Worm (Caenorhabditis elegans) whole organism, L2 larva: ENCODE data around the gene spe-51.

Experiments
- C34F6.9 ChIP-seq: fragments of 150-350 bp; optimal IDR thresholded peaks from 2 replicates; lab custom pipeline; 2014; ENCODE audit warnings: missing biosample characterization, missing genetic modification characterization
- F13H6.1 ChIP-seq: sonication (generic microtip); optimal IDR thresholded peaks from 2 replicates; lab custom pipeline; 2016; ENCODE audit warnings: missing genetic modification characterization, missing compliant biosample characterization
- R02D3.7 ChIP-seq: fragments of 150-350 bp; optimal IDR thresholded peaks from 2 replicates; lab custom pipeline; 2014; ENCODE audit warnings: missing biosample characterization, missing genetic modification characterization
- Y55F3AM.14 ChIP-seq: fragments of 200-800 bp; sonication (Bioruptor generic); optimal IDR thresholded peaks from 2 replicates; lab custom pipeline; 2018; ENCODE audit warnings: mild to moderate bottlenecking, missing genetic modification characterization, missing compliant biosample characterization
- ZK546.5 ChIP-seq: sonication (generic microtip); optimal IDR thresholded peaks from 2 replicates; lab custom pipeline; 2017; ENCODE audit warnings: missing biosample characterization, missing genetic modification characterization
- aly-2 ChIP-seq: fragments of 150-350 bp; optimal IDR thresholded peaks from 2 replicates; lab custom pipeline; 2014; ENCODE audit warnings: missing biosample characterization, missing genetic modification characterization
- blmp-1 ChIP-seq: sonication (generic microtip); optimal IDR thresholded peaks from 2 replicates; lab custom pipeline; 2017; ENCODE audit warnings: missing genetic modification characterization, mild to moderate bottlenecking, missing compliant biosample characterization, antibody characterized with exemption, moderate library complexity; ENCODE audit not compliant: insufficient read depth
- ceh-16 ChIP-seq: fragments of 150-350 bp; optimal IDR thresholded peaks from 2 replicates; lab custom pipeline; 2014; ENCODE audit warnings: missing biosample characterization, missing genetic modification characterization
- ceh-82 ChIP-seq: fragments of 150-350 bp; optimal IDR thresholded peaks from 2 replicates; lab custom pipeline; 2014; ENCODE audit warnings: missing biosample characterization, missing genetic modification characterization
- crh-2 ChIP-seq: sonication (generic microtip); optimal IDR thresholded peaks from 2 replicates; lab custom pipeline; 2017; ENCODE audit warnings: missing biosample characterization, missing genetic modification characterization
- elt-3 ChIP-seq: sonication (generic microtip); optimal IDR thresholded peaks from 2 replicates; lab custom pipeline; 2017; ENCODE audit warnings: missing biosample characterization, missing genetic modification characterization
- fos-1 ChIP-seq: fragments of 150-350 bp; optimal IDR thresholded peaks from 2 replicates; lab custom pipeline; 2014; ENCODE audit warnings: missing biosample characterization, missing genetic modification characterization
- gmeb-1 ChIP-seq: fragments of 150-350 bp; optimal IDR thresholded peaks from 2 replicates; lab custom pipeline; 2014; ENCODE audit warnings: missing biosample characterization, missing genetic modification characterization
- lin-11 ChIP-seq: fragments of 150-350 bp; sonication (generic microtip); optimal IDR thresholded peaks from 2 replicates; lab custom pipeline; 2014; ENCODE audit warnings: missing biosample characterization, missing genetic modification characterization, inconsistent platforms, mixed read lengths
- lin-13 ChIP-seq: fragments of 150-350 bp; optimal IDR thresholded peaks from 2 replicates; lab custom pipeline; 2014; ENCODE audit warnings: missing biosample characterization, missing genetic modification reagents, missing genetic modification characterization
- lsy-2 ChIP-seq, 2 experiments: fragments of 150-350 bp in 1 of 2; sonication (generic microtip) in 1 of 2; optimal IDR thresholded peaks; 2 replicates each; lab custom pipeline; 2014 to 2017; ENCODE audit warnings: missing biosample characterization in 2 of 2, missing genetic modification characterization in 2 of 2
- mab-5 ChIP-seq: fragments of 150-350 bp; optimal IDR thresholded peaks from 2 replicates; lab custom pipeline; 2014; ENCODE audit warnings: missing biosample characterization, missing genetic modification characterization
- mbf-1 ChIP-seq: sonication (generic microtip); optimal IDR thresholded peaks from 2 replicates; lab custom pipeline; 2017; ENCODE audit warnings: missing biosample characterization, missing genetic modification characterization
- mdl-1 ChIP-seq, 2 experiments: fragments of 150-350 bp in 1 of 2; sonication (generic microtip) in 1 of 2; optimal IDR thresholded peaks; 2 replicates each; lab custom pipeline; 2017; ENCODE audit warnings: missing biosample characterization in 2 of 2, missing genetic modification characterization in 2 of 2
- nhr-10 ChIP-seq: sonication (generic microtip); optimal IDR thresholded peaks from 2 replicates; lab custom pipeline; 2017; ENCODE audit warnings: missing biosample characterization, missing genetic modification characterization
- nhr-11 ChIP-seq: fragments of 150-350 bp; optimal IDR thresholded peaks from 2 replicates; lab custom pipeline; 2014; ENCODE audit warnings: missing biosample characterization, missing genetic modification characterization
- nhr-129 ChIP-seq: fragments of 150-350 bp; optimal IDR thresholded peaks from 2 replicates; lab custom pipeline; 2014; ENCODE audit warnings: missing biosample characterization, missing genetic modification characterization
- nhr-21 ChIP-seq: fragments of 150-350 bp; optimal IDR thresholded peaks from 2 replicates; lab custom pipeline; 2014; ENCODE audit warnings: missing biosample characterization, missing genetic modification characterization
- nhr-23 ChIP-seq: fragments of 150-350 bp; optimal IDR thresholded peaks from 2 replicates; lab custom pipeline; 2014; ENCODE audit warnings: missing biosample characterization, missing genetic modification reagents, missing genetic modification characterization
- nhr-237 ChIP-seq: fragments of 150-350 bp; optimal IDR thresholded peaks from 2 replicates; lab custom pipeline; 2014; ENCODE audit warnings: missing biosample characterization, missing genetic modification characterization
- nhr-25 ChIP-seq: fragments of 150-350 bp; sonication (generic microtip); optimal IDR thresholded peaks from 3 replicates; lab custom pipeline; 2014; ENCODE audit warnings: missing biosample characterization, missing genetic modification characterization
- nhr-77 ChIP-seq: fragments of 150-350 bp; optimal IDR thresholded peaks from 2 replicates; lab custom pipeline; 2014; ENCODE audit warnings: missing biosample characterization, missing genetic modification characterization
- peb-1 ChIP-seq: fragments of 150-350 bp; optimal IDR thresholded peaks from 2 replicates; lab custom pipeline; 2014; ENCODE audit warnings: missing biosample characterization, missing genetic modification characterization
- sma-3 ChIP-seq: sonication (generic microtip); optimal IDR thresholded peaks from 2 replicates; lab custom pipeline; 2016; ENCODE audit warnings: missing genetic modification reagents, missing genetic modification characterization, missing compliant biosample characterization
- sma-9 ChIP-seq, 2 experiments: fragments of 150-350 bp in 1 of 2; sonication (generic microtip) in 1 of 2; optimal IDR thresholded peaks; 2 replicates each; lab custom pipeline; 2014 to 2016; ENCODE audit warnings: missing genetic modification characterization in 2 of 2, mild to moderate bottlenecking in 1 of 2, missing biosample characterization in 1 of 2, missing compliant biosample characterization in 1 of 2, missing genetic modification reagents in 1 of 2, moderate library complexity in 1 of 2
- unc-39 ChIP-seq: fragments of 150-350 bp; optimal IDR thresholded peaks from 2 replicates; lab custom pipeline; 2014; ENCODE audit warnings: missing biosample characterization, missing genetic modification characterization
- unc-55 ChIP-seq: fragments of 150-350 bp; sonication (generic microtip); optimal IDR thresholded peaks from 3 replicates; lab custom pipeline; 2014; ENCODE audit warnings: missing biosample characterization, missing genetic modification reagents, missing genetic modification characterization
- unc-62 ChIP-seq: fragments of 150-350 bp; optimal IDR thresholded peaks from 2 replicates; lab custom pipeline; 2014; ENCODE audit warnings: missing biosample characterization, missing genetic modification reagents, missing genetic modification characterization
- zag-1 ChIP-seq: fragments of 150-350 bp; optimal IDR thresholded peaks from 2 replicates; lab custom pipeline; 2014; ENCODE audit warnings: missing biosample characterization, missing genetic modification characterization
- ztf-4 ChIP-seq: fragments of 150-350 bp; optimal IDR thresholded peaks from 2 replicates; lab custom pipeline; 2014; ENCODE audit warnings: missing biosample characterization, missing genetic modification characterization

spe-51 gene

ce11 chrIV:4686898-4687297, 5.7 kb upstream of the spe-51 start:
- TF ChIP-seq mbf-1 (no peak), ZK546.5 (tag; lab: Kevin White, UChicago) (no peak), unc-39 (tag; lab: Kevin White, UChicago) (no peak), R02D3.7 (no peak), elt-3 (tag; lab: Kevin White, UChicago) (no peak), C34F6.9 (tag; lab: Kevin White, UChicago) (no peak), aly-2 (tag; lab: Kevin White, UChicago) (no peak), lin-11 (tag; lab: Kevin White, UChicago) (no peak), peb-1 (tag; lab: Kevin White, UChicago) (no peak)
- TF ChIP-seq, all 48 proteins: peak for 0

- TF ChIP-seq blmp-1 (tag; lab: Kevin White, UChicago) = peak; percentile 61
- TF ChIP-seq ceh-82 (tag; lab: Kevin White, UChicago) = no peak
- TF ChIP-seq nhr-10 (tag; lab: Kevin White, UChicago) = no peak
- no peak for TF ChIP-seq unc-62 (GFP tag; lab: Kevin White, UChicago)
These were observed 4.3 kb upstream of the spe-51 start, which contains the start of gene bus-4 for ce11 chrIV:4688221-4688620. TSS of gene bus-4 (plus strand) at chrIV:4688269.

- no peak for TF ChIP-seq F13H6.1
These were observed 11.3 kb downstream of the spe-51 start, which contains the start of gene ogdh-1 for ce11 chrIV:4703911-4704310. TSS of gene ogdh-1 (minus strand) at chrIV:4704011.

- TF ChIP-seq fos-1 (peak; percentile 91), lin-13 (peak; percentile 39), unc-55 (GFP tag; lab: Kevin White, UChicago) (peak; percentile 60), nhr-25 (tag; lab: Kevin White, UChicago) (peak; percentile 24), ztf-4 (tag; lab: Kevin White, UChicago) (peak; percentile 15), mdl-1 (tag; optimal IDR thresholded peaks at IDR 0.05; lab: Kevin White, UChicago) (no peak), nhr-21 (peak; percentile 0), zag-1 (tag; lab: Kevin White, UChicago) (peak; percentile 40), nhr-23 (tag; lab: Kevin White, UChicago) (no peak), gmeb-1 (tag; lab: Kevin White, UChicago) (no peak), crh-2 (tag; lab: Kevin White, UChicago) (peak; percentile 37), nhr-10 (tag; lab: Kevin White, UChicago) (no peak), lin-11 (tag; lab: Kevin White, UChicago) (peak; percentile 8), Y55F3AM.14 (GFP tag; lab: Kevin White, UChicago) (peak; percentile 10), lsy-2 (tag; optimal IDR thresholded peaks at IDR 0.05; lab: Kevin White, UChicago) (peak; percentile 40 to 68), nhr-77 (no peak), F13H6.1 (peak; percentile 75), sma-3 (GFP tag; lab: Kevin White, UChicago) (peak; percentile 74), C34F6.9 (tag; lab: Kevin White, UChicago) (peak; percentile 60), nhr-129 (peak; percentile 76), sma-9 (GFP tag; optimal IDR thresholded peaks at IDR 0.05; lab: Kevin White, UChicago) (peak; percentile 68), sma-9 (tag; optimal IDR thresholded peaks at IDR 0.05; lab: Kevin White, UChicago) (no peak)
- TF ChIP-seq, all 48 proteins: peak for 16
These were observed 12.6 kb downstream of the spe-51 start for ce11 chrIV:4705182-4705581.

- TF ChIP-seq nhr-237 (tag; lab: Kevin White, UChicago) (no peak), mab-5 (tag; lab: Kevin White, UChicago) (no peak), nhr-11 (tag; lab: Kevin White, UChicago) (no peak), nhr-77 (no peak), ceh-16 (tag; lab: Kevin White, UChicago) (no peak), unc-62 (GFP tag; lab: Kevin White, UChicago) (no peak)
These were observed 13.4 kb downstream of the spe-51 start for ce11 chrIV:4705922-4706321.
